Worm (Caenorhabditis elegans) whole organism, young adult: ENCODE data around the gene pgm-3.
A peak's percentile ranks its signal among the peaks of the same experiment; 100 is the strongest.

ENCODE experiments used
- F10E7.11 ChIP-seq: sonication (generic microtip); optimal IDR thresholded peaks from 2 replicates; lab custom pipeline; 2017; ENCODE audit warnings: mild to moderate bottlenecking, missing genetic modification characterization, moderate library complexity, missing compliant biosample characterization
- dpff-1 ChIP-seq: sonication (generic microtip); optimal IDR thresholded peaks from 2 replicates; lab custom pipeline; 2017; ENCODE audit warnings: mild to moderate bottlenecking, missing genetic modification characterization, missing compliant biosample characterization
- nfya-1 ChIP-seq: sonication (generic microtip); optimal IDR thresholded peaks from 2 replicates; lab custom pipeline; 2017; ENCODE audit warnings: antibody characterized with exemption, missing compliant biosample characterization, missing genetic modification characterization, borderline replicate concordance; ENCODE audit not compliant: insufficient read depth
- nhr-179 ChIP-seq: sonication (generic microtip); optimal IDR thresholded peaks from 2 replicates; lab custom pipeline; 2016; ENCODE audit warnings: mild to moderate bottlenecking, missing genetic modification characterization, missing compliant biosample characterization
- pha-4 ChIP-seq: fragments of 150-350 bp; sonication (generic microtip); optimal IDR thresholded peaks from 2 replicates; lab custom pipeline; 2014; ENCODE audit warnings: missing biosample characterization, missing genetic modification reagents, missing genetic modification characterization
- ztf-18 ChIP-seq: sonication (generic microtip); optimal IDR thresholded peaks from 2 replicates; lab custom pipeline; 2016; ENCODE audit warnings: missing genotype, mild to moderate bottlenecking, missing genetic modification characterization, missing compliant biosample characterization
- ztf-28 ChIP-seq: fragments of 200-800 bp; sonication (Bioruptor generic); IDR thresholded peaks from 2 replicates; pipeline ENCODE4 v1.3.6; 2022; ENCODE audit warnings: missing genetic modification reagents, missing genetic modification characterization, missing compliant biosample characterization

- TF ChIP-seq nhr-179: no peak
- no peak for TF ChIP-seq F10E7.11 (tag; lab: Kevin White, UChicago)
- TF ChIP-seq nfya-1 (tag; lab: Kevin White, UChicago): no peak
- no peak for TF ChIP-seq ztf-28
- TF ChIP-seq dpff-1 (tag; lab: Kevin White, UChicago): peak; percentile 47
- no peak for TF ChIP-seq ztf-18 (tag; lab: Kevin White, UChicago)
- TF ChIP-seq pha-4 (tag; lab: Kevin White, UChicago): no peak
These were observed 15.5 kb downstream of the pgm-3 start, which contains the start of gene F21D5.6 for ce11 chrIV:8740952-8741438.
